Fruit fly (Drosophila melanogaster): ENCODE results near the gene sordd1.

DNA sequence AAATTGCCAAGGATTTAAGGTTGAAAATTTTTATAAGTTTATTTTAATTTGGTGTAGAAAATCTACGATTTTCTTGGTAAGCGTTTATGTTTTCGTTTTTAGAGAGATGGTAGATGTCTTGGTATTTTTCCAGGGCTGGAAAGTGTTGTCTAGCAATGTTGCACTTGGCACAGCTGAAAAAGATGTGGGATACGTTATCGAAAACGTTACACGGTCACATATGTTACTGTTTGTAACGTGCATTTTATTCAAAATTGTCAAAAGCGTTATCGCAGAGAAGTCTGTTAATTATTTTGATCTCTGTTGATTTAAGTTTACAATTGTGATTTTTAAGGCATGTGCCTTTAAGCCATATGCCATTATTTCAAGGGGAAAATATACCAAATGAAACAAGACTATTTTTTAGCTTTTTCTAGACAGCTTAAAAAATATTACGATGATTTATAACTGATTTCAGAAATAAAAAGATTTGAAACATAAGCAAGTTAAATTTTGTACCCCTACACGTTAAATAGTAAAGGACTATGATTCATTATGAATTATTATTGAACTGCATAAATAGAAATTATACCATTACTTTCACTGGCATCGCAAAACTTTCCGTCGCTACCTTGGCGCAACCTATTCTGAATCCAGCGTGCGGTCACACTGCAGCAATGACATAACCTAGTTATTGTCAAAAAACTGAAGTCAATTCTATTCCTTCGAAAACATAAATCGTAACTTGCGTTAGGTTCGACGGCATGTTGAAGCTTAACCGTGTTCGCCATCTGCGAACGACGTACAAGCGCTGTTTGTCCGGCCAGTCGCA is 10.2 kb downstream of the sordd1 start, which contains the start of the genes Paf-AHalpha and mRpS30:
- TF ChIP-seq CG32121 (GFP tag; IDR thresholded peaks at IDR 0.05): no peak
- no peak for TF ChIP-seq CG4496 (GFP tag; IDR thresholded peaks at IDR 0.05)
- TF ChIP-seq rn (GFP tag; IDR thresholded peaks at IDR 0.05): no peak
- TF ChIP-seq CG15710 (tag; optimal IDR thresholded peaks at IDR 0.05): no peak
- TF ChIP-seq CG8159 (tag; optimal IDR thresholded peaks at IDR 0.05): no peak
- TF ChIP-seq EcR (GFP tag; optimal IDR thresholded peaks at IDR 0.05): no peak
- no peak for TF ChIP-seq Ets98B (GFP tag; IDR thresholded peaks at IDR 0.05)
- TF ChIP-seq gl (tag; optimal IDR thresholded peaks at IDR 0.05): no peak
- no peak for TF ChIP-seq CG9948 (tag; optimal IDR thresholded peaks at IDR 0.05)
- no peak for TF ChIP-seq Snoo (tag; optimal IDR thresholded peaks at IDR 0.05)

Measured in whole organism, pupa.